Worm (Caenorhabditis elegans): ENCODE measurements around the gene F49C12.3.

F49C12.3 gene

DNA sequence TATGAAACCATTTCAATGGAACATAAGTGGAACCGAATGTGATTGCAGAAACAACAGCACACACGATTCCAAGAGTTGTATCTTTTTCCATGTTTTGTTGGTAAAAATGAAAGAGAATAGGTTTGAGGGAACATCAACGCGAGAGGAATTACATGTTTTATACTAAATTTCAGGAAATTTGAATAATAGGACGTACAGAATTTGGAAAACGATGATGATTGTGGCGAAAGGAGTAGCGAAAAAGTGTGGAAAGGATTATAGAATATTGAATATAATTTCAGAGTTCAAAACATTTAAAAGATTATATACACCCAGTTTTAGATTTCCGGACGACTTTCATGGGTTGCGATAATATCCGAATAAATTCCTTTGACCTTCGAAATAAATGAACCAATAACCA, 8.7 kb downstream of the F49C12.3 start, which contains the start of gene F49C12.6:
Gene F49C12.6 (minus strand): TSS at position 101 of the 400 bp plus-strand sequence.
- TF ChIP-seq elt-1 (tag; optimal IDR thresholded peaks at IDR 0.05; ENCODE audit: borderline replicate concordance, insufficient read depth) (no peak), unc-120 (tag; optimal IDR thresholded peaks at IDR 0.05; ENCODE audit: poor library complexity, severe bottlenecking) (no peak), mep-1 (tag; optimal IDR thresholded peaks at IDR 0.05) (no peak), snpc-4 (tag; optimal IDR thresholded peaks at IDR 0.05) (no peak), drap-1 (GFP tag; optimal IDR thresholded peaks at IDR 0.05) (no peak), zip-8 (tag; optimal IDR thresholded peaks at IDR 0.05) (no peak), unc-62 (GFP tag; optimal IDR thresholded peaks at IDR 0.05) (no peak), M03D4.4 (tag; optimal IDR thresholded peaks at IDR 0.05) (no peak), lsy-2 (tag; optimal IDR thresholded peaks at IDR 0.05) (no peak), mls-2 (tag; optimal IDR thresholded peaks at IDR 0.05) (no peak), flh-1 (GFP tag; optimal IDR thresholded peaks at IDR 0.05) (no peak), unc-39 (tag; optimal IDR thresholded peaks at IDR 0.05) (no peak), ham-2 (GFP tag; optimal IDR thresholded peaks at IDR 0.05) (no peak), ceh-43 (GFP tag; optimal IDR thresholded peaks at IDR 0.05) (no peak), tbx-8 (GFP tag; optimal IDR thresholded peaks at IDR 0.05) (no peak), lin-32 (GFP tag; optimal IDR thresholded peaks at IDR 0.05) (no peak), pha-4 (tag; optimal IDR thresholded peaks at IDR 0.05) (no peak), hlh-1 (tag; optimal IDR thresholded peaks at IDR 0.05) (no peak), nhr-2 (tag; optimal IDR thresholded peaks at IDR 0.05) (no peak)

DNA sequence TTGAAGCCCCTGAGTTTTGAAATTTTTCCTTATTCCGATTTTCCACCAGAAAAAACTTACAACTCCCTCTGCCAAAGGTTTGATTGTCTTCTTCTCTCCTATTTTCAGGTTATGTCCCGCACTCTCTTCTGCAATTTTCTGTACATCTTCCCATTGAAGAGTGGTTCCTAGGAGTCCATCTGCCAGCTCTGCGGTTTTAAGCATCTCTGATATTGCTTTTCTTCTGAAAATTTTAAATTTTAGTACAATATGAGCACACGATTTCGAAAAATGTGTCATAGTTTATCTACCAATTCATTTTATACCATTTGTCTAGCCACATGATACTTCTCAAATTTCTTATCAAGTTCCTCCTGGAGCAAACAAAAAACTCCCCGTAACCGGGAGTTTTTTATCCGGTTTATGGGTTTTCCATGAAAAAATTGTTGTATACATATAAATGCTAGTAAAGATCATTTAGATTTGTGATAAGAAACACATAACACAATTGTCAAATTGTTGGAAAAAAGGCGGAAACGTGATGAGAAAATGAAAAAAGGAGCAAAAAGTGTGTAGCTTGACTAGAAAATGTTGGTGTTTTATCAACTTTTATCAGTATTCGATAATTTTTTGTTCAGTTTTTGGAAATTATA, 10.8 kb downstream of the F49C12.3 start:
- TF ChIP-seq lin-13 (tag; optimal IDR thresholded peaks at IDR 0.05), result no peak
- no peak for TF ChIP-seq nhr-2 (tag; optimal IDR thresholded peaks at IDR 0.05)
- TF ChIP-seq drap-1 (GFP tag; optimal IDR thresholded peaks at IDR 0.05), result no peak
- no peak for TF ChIP-seq snpc-4 (tag; optimal IDR thresholded peaks at IDR 0.05)
- TF ChIP-seq ztf-11 (tag; optimal IDR thresholded peaks at IDR 0.05), result no peak
- no peak for TF ChIP-seq elt-3 (tag; optimal IDR thresholded peaks at IDR 0.05)
- no peak for TF ChIP-seq unc-62 (GFP tag; optimal IDR thresholded peaks at IDR 0.05)
- no peak for TF ChIP-seq mep-1 (tag; optimal IDR thresholded peaks at IDR 0.05)
- no peak for TF ChIP-seq unc-120 (tag; optimal IDR thresholded peaks at IDR 0.05; ENCODE audit: poor library complexity, severe bottlenecking)
- TF ChIP-seq lin-32 (GFP tag; optimal IDR thresholded peaks at IDR 0.05), result no peak
- no peak for TF ChIP-seq bed-3 (GFP tag; optimal IDR thresholded peaks at IDR 0.05)
- TF ChIP-seq mls-2 (tag; optimal IDR thresholded peaks at IDR 0.05), result no peak
- no peak for TF ChIP-seq ham-2 (GFP tag; optimal IDR thresholded peaks at IDR 0.05)
- TF ChIP-seq nhr-12 (tag; optimal IDR thresholded peaks at IDR 0.05), result no peak
- no peak for TF ChIP-seq pha-4 (tag; optimal IDR thresholded peaks at IDR 0.05)
- no peak for TF ChIP-seq ceh-39 (tag; optimal IDR thresholded peaks at IDR 0.05)
- no peak for TF ChIP-seq lsy-2 (tag; optimal IDR thresholded peaks at IDR 0.05)
- no peak for TF ChIP-seq cnd-1 (tag; optimal IDR thresholded peaks at IDR 0.05)
- no peak for TF ChIP-seq unc-39 (tag; optimal IDR thresholded peaks at IDR 0.05)

DNA sequence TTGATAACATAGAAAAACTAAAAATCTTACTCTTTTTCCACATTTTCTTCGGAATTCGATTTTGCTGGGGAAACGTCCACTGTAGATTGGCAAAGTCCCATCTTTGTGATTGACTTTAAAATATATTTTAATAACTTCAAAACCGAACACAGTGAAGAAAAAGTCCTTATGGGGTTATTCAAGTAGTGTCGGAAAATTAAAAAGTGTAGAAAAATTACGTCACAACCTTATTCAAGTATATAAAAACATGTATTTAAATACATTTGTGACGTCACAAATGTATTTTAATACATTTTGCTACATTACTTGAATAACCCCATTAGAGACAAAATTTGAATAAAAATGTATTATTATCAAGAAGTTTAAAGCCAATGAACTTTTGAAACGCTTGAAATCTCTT, 12.6 kb downstream of the F49C12.3 start, which contains the start of gene F49C12.7:
Gene F49C12.7 (minus strand): TSS at position 101 of the 400 bp plus-strand sequence.
- TF ChIP-seq zip-8 (tag; optimal IDR thresholded peaks at IDR 0.05), result peak; percentile 89

DNA sequence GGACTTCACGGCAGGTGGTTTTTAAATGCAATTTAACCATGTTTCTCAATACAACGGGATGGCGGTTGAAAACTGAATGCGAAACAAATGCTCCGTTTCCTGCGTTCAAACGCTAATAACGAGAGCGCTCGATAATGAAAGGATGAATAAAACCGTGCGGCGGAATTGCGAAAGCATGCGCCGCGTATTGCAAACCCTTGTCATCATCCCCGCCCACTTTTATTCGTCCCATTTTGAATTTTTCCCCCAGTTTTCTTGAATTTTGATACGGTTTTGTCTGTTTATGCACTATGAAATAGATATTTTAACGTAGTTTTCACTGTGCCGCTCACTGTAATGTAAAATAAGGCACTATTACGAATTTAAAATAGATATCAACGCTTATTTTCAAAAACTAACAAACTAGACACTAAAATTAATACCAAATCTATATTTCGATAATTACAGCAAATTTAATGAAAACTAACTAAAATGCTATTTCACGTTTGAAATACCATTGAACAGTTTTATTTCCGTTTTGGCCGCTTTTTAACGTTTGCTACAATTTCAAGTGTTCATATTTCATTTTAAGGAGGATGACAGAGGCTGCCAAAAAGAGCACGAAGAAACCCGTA, 15.9 kb downstream of the F49C12.3 start, which contains the start of the genes F49C12.9 and rpn-7:
Gene F49C12.9 (minus strand): TSS at position 148 of the 614 bp plus-strand sequence.
Gene rpn-7 (plus strand): TSS at position 564 of the 614 bp plus-strand sequence.
- TF ChIP-seq M03D4.4 (tag; optimal IDR thresholded peaks at IDR 0.05) (peak; percentile 67), unc-62 (GFP tag; optimal IDR thresholded peaks at IDR 0.05) (no peak), ces-1 (GFP tag; optimal IDR thresholded peaks at IDR 0.05) (peak; percentile 60), elt-1 (tag; optimal IDR thresholded peaks at IDR 0.05; ENCODE audit: borderline replicate concordance, insufficient read depth) (peak; percentile 36), lsy-2 (tag; optimal IDR thresholded peaks at IDR 0.05) (peak; percentile 37), lin-13 (tag; optimal IDR thresholded peaks at IDR 0.05) (no peak), blmp-1 (tag; optimal IDR thresholded peaks at IDR 0.05) (no peak), nhr-76 (tag; optimal IDR thresholded peaks at IDR 0.05) (peak; percentile 1), cnd-1 (tag; optimal IDR thresholded peaks at IDR 0.05) (peak; percentile 62), ztf-11 (tag; optimal IDR thresholded peaks at IDR 0.05) (peak; percentile 52), zip-8 (tag; optimal IDR thresholded peaks at IDR 0.05) (no peak), elt-3 (tag; optimal IDR thresholded peaks at IDR 0.05) (no peak), pha-4 (tag; optimal IDR thresholded peaks at IDR 0.05) (peak; percentile 7), mep-1 (tag; optimal IDR thresholded peaks at IDR 0.05) (peak; percentile 82), nhr-237 (tag; optimal IDR thresholded peaks at IDR 0.05) (peak; percentile 16), sptf-1 (tag; optimal IDR thresholded peaks at IDR 0.05) (peak; percentile 85), drap-1 (GFP tag; optimal IDR thresholded peaks at IDR 0.05) (peak; percentile 73), mls-2 (tag; optimal IDR thresholded peaks at IDR 0.05) (no peak), sem-2 (GFP tag; optimal IDR thresholded peaks at IDR 0.05) (peak; percentile 36), unc-120 (tag; optimal IDR thresholded peaks at IDR 0.05; ENCODE audit: poor library complexity, severe bottlenecking) (no peak), mab-5 (tag; optimal IDR thresholded peaks at IDR 0.05) (no peak), unc-39 (tag; optimal IDR thresholded peaks at IDR 0.05) (no peak), lin-32 (GFP tag; optimal IDR thresholded peaks at IDR 0.05) (no peak), bed-3 (GFP tag; optimal IDR thresholded peaks at IDR 0.05) (peak; percentile 37), flh-1 (GFP tag; optimal IDR thresholded peaks at IDR 0.05) (peak; percentile 7), ceh-83 (GFP tag; optimal IDR thresholded peaks at IDR 0.05) (no peak), nhr-2 (tag; optimal IDR thresholded peaks at IDR 0.05) (no peak), tbx-8 (GFP tag; optimal IDR thresholded peaks at IDR 0.05) (no peak), ceh-39 (tag; optimal IDR thresholded peaks at IDR 0.05) (peak; percentile 30), ceh-43 (GFP tag; optimal IDR thresholded peaks at IDR 0.05) (peak; percentile 81), snpc-4 (tag; optimal IDR thresholded peaks at IDR 0.05) (no peak), hlh-1 (tag; optimal IDR thresholded peaks at IDR 0.05) (peak; percentile 67), nhr-12 (tag; optimal IDR thresholded peaks at IDR 0.05) (peak; percentile 35), ham-2 (GFP tag; optimal IDR thresholded peaks at IDR 0.05) (no peak), nhr-28 (tag; optimal IDR thresholded peaks at IDR 0.05) (no peak)
